Worm (Caenorhabditis elegans) whole organism, L1 larva: ENCODE measurements around the gene Y54F10BM.3.

Experiments
- aly-2 ChIP-seq: fragments of 150-350 bp; optimal IDR thresholded peaks from 2 replicates; lab custom pipeline; 2014; ENCODE audit warnings: missing biosample characterization, missing genetic modification characterization
- blmp-1 ChIP-seq: fragments of 150-350 bp; optimal IDR thresholded peaks from 2 replicates; lab custom pipeline; 2014; ENCODE audit warnings: missing biosample characterization, missing genetic modification characterization
- dsc-1 ChIP-seq: sonication (generic microtip); optimal IDR thresholded peaks from 2 replicates; lab custom pipeline; 2016; ENCODE audit warnings: mild to moderate bottlenecking, missing genetic modification characterization, missing compliant biosample characterization
- elt-3 ChIP-seq, 6 experiments: fragments of 150-350 bp in 1 of 6; sonication (generic microtip); optimal IDR thresholded peaks; 2 replicates each; lab custom pipeline; 2017 to 2018; ENCODE audit warnings: missing biosample characterization in 6 of 6, missing genetic modification characterization in 6 of 6, inconsistent platforms in 1 of 6
- fkh-4 ChIP-seq: sonication (generic microtip); optimal IDR thresholded peaks from 2 replicates; lab custom pipeline; 2016; ENCODE audit warnings: missing compliant biosample characterization, missing genetic modification characterization, borderline replicate concordance
- fos-1 ChIP-seq: fragments of 150-350 bp; optimal IDR thresholded peaks from 2 replicates; lab custom pipeline; 2014; ENCODE audit warnings: missing biosample characterization, missing genetic modification characterization
- lin-39 ChIP-seq: fragments of 150-350 bp; optimal IDR thresholded peaks from 2 replicates; lab custom pipeline; 2014; ENCODE audit warnings: missing biosample characterization, missing genetic modification reagents, missing genetic modification characterization
- mep-1 ChIP-seq: fragments of 150-350 bp; optimal IDR thresholded peaks from 2 replicates; lab custom pipeline; 2014; ENCODE audit warnings: missing biosample characterization, missing genetic modification characterization
- nhr-12 ChIP-seq: sonication (generic microtip); optimal IDR thresholded peaks from 2 replicates; lab custom pipeline; 2017; ENCODE audit warnings: missing biosample characterization, missing genetic modification characterization
- swsn-7 ChIP-seq: sonication (generic microtip); optimal IDR thresholded peaks from 2 replicates; lab custom pipeline; 2016; ENCODE audit warnings: missing genetic modification characterization, missing compliant biosample characterization
- ztf-11 ChIP-seq, 2 experiments: sonication (generic microtip); optimal IDR thresholded peaks; 2 replicates each; lab custom pipeline; 2016 to 2017; ENCODE audit warnings: missing genetic modification characterization in 2 of 2, missing biosample characterization in 1 of 2, missing compliant biosample characterization in 1 of 2

ce11 chrIII:2291139-2291538 is 9.3 kb downstream of the Y54F10BM.3 start, which contains the start of gene fbxa-219:
- TF ChIP-seq ztf-11 (tag; optimal IDR thresholded peaks at IDR 0.05; lab: Kevin White, UChicago) (no peak), swsn-7 (no peak), lin-39 (tag; lab: Kevin White, UChicago) (no peak), fos-1 (tag; lab: Kevin White, UChicago) (no peak), blmp-1 (tag; lab: Kevin White, UChicago) (no peak), dsc-1 (tag; lab: Kevin White, UChicago) (no peak), mep-1 (no peak), elt-3 (tag; optimal IDR thresholded peaks at IDR 0.05; lab: Kevin White, UChicago) (no peak), fkh-4 (tag; lab: Kevin White, UChicago) (no peak), nhr-12 (tag; lab: Kevin White, UChicago) (no peak), aly-2 (tag; lab: Kevin White, UChicago) (no peak)
